Fruit fly (Drosophila melanogaster): ENCODE data around the gene Ddx1.

The Ddx1 gene

DNA sequence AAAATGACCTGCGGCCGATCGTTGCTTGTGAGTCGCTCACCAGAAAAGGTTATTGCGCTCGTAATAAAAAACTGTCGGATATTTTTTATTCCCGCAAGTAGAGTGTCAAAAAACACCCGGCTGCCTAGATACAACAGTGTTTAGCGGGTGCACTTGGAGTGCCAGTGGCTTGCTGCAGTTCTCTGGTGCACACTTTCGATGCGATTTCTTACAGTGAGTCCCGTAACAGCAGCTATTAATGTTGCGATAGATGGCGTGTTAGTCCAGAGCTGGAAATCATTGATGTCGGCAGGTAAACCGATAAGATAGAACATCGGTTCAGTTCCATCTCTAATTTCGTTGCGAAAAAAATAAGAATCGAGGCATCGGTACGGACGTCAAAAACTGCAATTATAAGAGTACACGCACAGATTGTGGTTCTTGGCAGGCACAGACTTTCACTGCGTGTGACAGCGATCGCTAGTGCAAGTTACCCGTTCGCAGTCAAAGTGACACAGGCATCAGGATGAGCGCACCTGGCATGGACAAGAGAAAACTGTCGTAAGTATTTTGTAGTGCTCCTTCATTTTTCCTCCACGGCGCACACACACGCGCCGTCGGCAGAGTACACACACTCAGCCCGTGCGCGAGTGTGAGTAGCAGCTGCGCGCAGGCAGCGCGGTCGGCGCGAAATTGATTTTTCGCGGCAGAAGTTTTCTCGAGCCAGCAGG lies 4.2 kb downstream of the Ddx1 start, which contains the start of gene Csp (continued):
- TF ChIP-seq disco-r (GFP tag; optimal IDR thresholded peaks at IDR 0.05) (no peak), Sox100B (GFP tag; optimal IDR thresholded peaks at IDR 0.05) (no peak), grn (GFP tag; optimal IDR thresholded peaks at IDR 0.05) (peak; percentile 30), da (GFP tag; optimal IDR thresholded peaks at IDR 0.05) (no peak), toy (GFP tag; IDR thresholded peaks at IDR 0.05) (no peak), sens (GFP tag) (peak; percentile 76), vfl (GFP tag; optimal IDR thresholded peaks at IDR 0.05) (no peak), wdn (GFP tag; IDR thresholded peaks at IDR 0.05) (no peak), CG1603 (tag; optimal IDR thresholded peaks at IDR 0.05) (peak; percentile 84), CG3726 (GFP tag; IDR thresholded peaks at IDR 0.05) (no peak), Lpt (GFP tag; optimal IDR thresholded peaks at IDR 0.05) (no peak), cg (GFP tag; optimal IDR thresholded peaks at IDR 0.05) (peak; percentile 90), usp (GFP tag; optimal IDR thresholded peaks at IDR 0.05) (no peak), vnd (GFP tag; IDR thresholded peaks at IDR 0.05; ENCODE audit: partially characterized antibody) (no peak; the same call in 2 of the 3 replicates), CG16779 (GFP tag; IDR thresholded peaks at IDR 0.05) (no peak), YL-1 (GFP tag; optimal IDR thresholded peaks at IDR 0.05) (peak; percentile 72), Taf1 (GFP tag; IDR thresholded peaks at IDR 0.05) (no peak), fd96Cb (tag; optimal IDR thresholded peaks at IDR 0.05) (no peak), schlank (tag; optimal IDR thresholded peaks at IDR 0.05) (no peak), Nf-YA (GFP tag; IDR thresholded peaks at IDR 0.05) (no peak), Stat92E (GFP tag; optimal IDR thresholded peaks at IDR 0.05) (peak in 1 of 3 experiments; percentile 63), Hmr (GFP tag; optimal IDR thresholded peaks at IDR 0.05) (peak; percentile 48), CG10979 (tag; optimal IDR thresholded peaks at IDR 0.05) (peak; percentile 22), maf-S (GFP tag; optimal IDR thresholded peaks at IDR 0.05) (no peak), mirr (GFP tag; optimal IDR thresholded peaks at IDR 0.05) (peak; percentile 48), CG5245 (GFP tag; optimal IDR thresholded peaks at IDR 0.05) (peak; percentile 32), her (GFP tag; optimal IDR thresholded peaks at IDR 0.05) (peak; percentile 25), gro (GFP tag; optimal IDR thresholded peaks at IDR 0.05) (no peak), pita (GFP tag; optimal IDR thresholded peaks at IDR 0.05) (peak; percentile 37), CG13775 (GFP tag; optimal IDR thresholded peaks at IDR 0.05) (no peak), trem (tag; optimal IDR thresholded peaks at IDR 0.05) (peak; percentile 66), CG2889 (GFP tag; IDR thresholded peaks at IDR 0.05) (no peak), CG7963 (GFP tag; IDR thresholded peaks at IDR 0.05; ENCODE audit: partially characterized antibody) (0 out of 3 replicates have a peak, but pooled peaks have one; percentile 36), CG6272 (GFP tag; IDR thresholded peaks at IDR 0.05) (no peak), Hsf (GFP tag; optimal IDR thresholded peaks at IDR 0.05) (peak; percentile 16), CG2199 (GFP tag; IDR thresholded peaks at IDR 0.05) (peak; percentile 99), ac (GFP tag; optimal IDR thresholded peaks at IDR 0.05) (peak; percentile 4), CG31441 (GFP tag; IDR thresholded peaks at IDR 0.05) (no peak), CG1233 (GFP tag; optimal IDR thresholded peaks at IDR 0.05) (no peak), CG9817 (tag; optimal IDR thresholded peaks at IDR 0.05) (no peak), peb (GFP tag; IDR thresholded peaks at IDR 0.05) (no peak), CG7271 (tag; optimal IDR thresholded peaks at IDR 0.05) (no peak), tll (GFP tag; optimal IDR thresholded peaks at IDR 0.05) (peak in 1 of 2 experiments; percentile 75), Hmx (GFP tag; optimal IDR thresholded peaks at IDR 0.05) (no peak), Deaf1 (tag; optimal IDR thresholded peaks at IDR 0.05) (peak; percentile 43), CHES-1-like (GFP tag; optimal IDR thresholded peaks at IDR 0.05) (peak; percentile 63), CG9932 (GFP tag; IDR thresholded peaks at IDR 0.05) (peak; percentile 50; the same call in 1 of the 2 replicates), CG10654 (GFP tag; optimal IDR thresholded peaks at IDR 0.05) (no peak), CTCF (GFP tag; optimal IDR thresholded peaks at IDR 0.05) (peak; percentile 96), ssp (GFP tag; IDR thresholded peaks at IDR 0.05) (no peak), Ssrp (tag; optimal IDR thresholded peaks at IDR 0.05) (no peak)
